Worm (Caenorhabditis elegans) whole organism, L4 larva: Measurements from ENCODE around the gene rme-6.
A peak's percentile ranks its signal among the peaks of the same experiment; 100 is the strongest.

ENCODE experiments used
- D1046.2 ChIP-seq: fragments of 200-800 bp; sonication (Bioruptor generic); IDR thresholded peaks from 2 replicates; pipeline ENCODE4 v1.3.6; 2022; ENCODE audit warnings: missing genetic modification characterization, missing compliant biosample characterization
- F44E2.7 ChIP-seq: fragments of 200-800 bp; sonication (Bioruptor generic); IDR thresholded peaks from 2 replicates; pipeline ENCODE4 v2.1.2; 2022; ENCODE audit warnings: missing genetic modification characterization, missing compliant biosample characterization
- F49E8.2 ChIP-seq: sonication (generic microtip); optimal IDR thresholded peaks from 2 replicates; lab custom pipeline; 2016; ENCODE audit warnings: missing compliant biosample characterization, mild to moderate bottlenecking, missing genetic modification characterization, borderline replicate concordance
- T20F7.1 ChIP-seq: fragments of 200-800 bp; sonication (Bioruptor generic); optimal IDR thresholded peaks from 2 replicates; lab custom pipeline; 2018; ENCODE audit warnings: mild to moderate bottlenecking, missing genetic modification characterization, missing compliant biosample characterization
- Y105C5A.15 ChIP-seq: fragments of 200-800 bp; sonication (Bioruptor generic); IDR thresholded peaks from 2 replicates; pipeline ENCODE4 v1.3.6; 2022; ENCODE audit warnings: missing genetic modification characterization, missing compliant biosample characterization
- Y48G9A.11 ChIP-seq: fragments of 200-800 bp; sonication (Bioruptor generic); IDR thresholded peaks from 2 replicates; pipeline ENCODE4 v1.3.6; 2022; ENCODE audit warnings: missing genetic modification reagents, missing genetic modification characterization, missing compliant biosample characterization
- ZK337.2 ChIP-seq: fragments of 200-800 bp; sonication (Bioruptor generic); IDR thresholded peaks from 2 replicates; pipeline ENCODE4 v1.3.6; 2022; ENCODE audit warnings: missing genetic modification reagents, missing genetic modification characterization, missing compliant biosample characterization
- aha-1 ChIP-seq: fragments of 150-350 bp; peaks from one replicate; lab custom pipeline; 2014; ENCODE audit warnings: missing biosample characterization, missing genetic modification characterization
- arid-1 ChIP-seq: fragments of 200-800 bp; sonication (Bioruptor generic); conservative IDR thresholded peaks from 2 replicates; pipeline ENCODE4 v1.3.6; 2022; ENCODE audit warnings: missing genetic modification reagents, missing genetic modification characterization, missing compliant biosample characterization
- ceh-28 ChIP-seq: fragments of 150-350 bp; optimal IDR thresholded peaks from 2 replicates; lab custom pipeline; 2014; ENCODE audit warnings: missing biosample characterization, missing genetic modification reagents, missing genetic modification characterization
- ceh-32 ChIP-seq: sonication (generic microtip); optimal IDR thresholded peaks from 2 replicates; lab custom pipeline; 2016; ENCODE audit warnings: mild to moderate bottlenecking, missing genetic modification characterization, missing compliant biosample characterization; ENCODE audit not compliant: poor library complexity
- ceh-44 ChIP-seq: fragments of 200-800 bp; sonication (Bioruptor generic); IDR thresholded peaks from 2 replicates; pipeline ENCODE4 v1.3.6; 2022; ENCODE audit warnings: missing genetic modification reagents, missing genetic modification characterization, missing compliant biosample characterization
- ceh-82 ChIP-seq: sonication (generic microtip); optimal IDR thresholded peaks from 2 replicates; lab custom pipeline; 2017; ENCODE audit warnings: missing biosample characterization, missing genetic modification characterization
- ces-1 ChIP-seq: fragments of 150-350 bp; sonication (generic microtip); optimal IDR thresholded peaks from 4 replicates; lab custom pipeline; 2014; ENCODE audit warnings: missing biosample characterization, missing genetic modification reagents, missing genetic modification characterization
- ctbp-1 ChIP-seq: fragments of 200-800 bp; sonication (Bioruptor generic); IDR thresholded peaks from 2 replicates; pipeline ENCODE4 v1.3.6; 2022; ENCODE audit warnings: missing genetic modification reagents, missing genetic modification characterization, missing compliant biosample characterization
- daf-12 ChIP-seq: fragments of 150-350 bp; optimal IDR thresholded peaks from 2 replicates; lab custom pipeline; 2014; ENCODE audit warnings: missing biosample characterization, missing genetic modification reagents, missing genetic modification characterization
- daf-16 ChIP-seq, 3 experiments: sonication (generic microtip); optimal IDR thresholded peaks; 2 replicates each; lab custom pipeline; 2016 to 2017; ENCODE audit warnings: missing genetic modification characterization in 3 of 3, missing genetic modification reagents in 3 of 3, mild to moderate bottlenecking in 2 of 3, missing compliant biosample characterization in 2 of 3, missing biosample characterization in 1 of 3, moderate library complexity in 1 of 3
- daf-19 ChIP-seq: fragments of 200-800 bp; sonication (Bioruptor generic); conservative IDR thresholded peaks from 2 replicates; pipeline ENCODE4 v1.3.6; 2022; ENCODE audit warnings: missing genetic modification characterization, missing compliant biosample characterization
- daf-8 ChIP-seq: fragments of 200-800 bp; sonication (Bioruptor generic); IDR thresholded peaks from 2 replicates; pipeline ENCODE4 v1.3.6; 2022; ENCODE audit warnings: missing genetic modification characterization, missing compliant biosample characterization
- dmd-9 ChIP-seq: fragments of 200-800 bp; sonication (Bioruptor generic); IDR thresholded peaks from 2 replicates; pipeline ENCODE4 v1.3.6; 2022; ENCODE audit warnings: missing genetic modification reagents, missing genetic modification characterization, missing compliant biosample characterization
- duxl-1 ChIP-seq: sonication (generic microtip); optimal IDR thresholded peaks from 2 replicates; lab custom pipeline; 2016; ENCODE audit warnings: mild to moderate bottlenecking, missing genetic modification characterization, moderate library complexity, missing compliant biosample characterization; ENCODE audit not compliant: poor library complexity
- egl-43 ChIP-seq: fragments of 200-800 bp; sonication (Bioruptor generic); IDR thresholded peaks from 2 replicates; pipeline ENCODE4 v1.3.6; 2022; ENCODE audit warnings: missing genetic modification reagents, missing genetic modification characterization, missing compliant biosample characterization
- hif-1 ChIP-seq, 2 experiments: sonication (generic microtip); optimal IDR thresholded peaks; 2 replicates each; lab custom pipeline; 2016 to 2017; ENCODE audit warnings: missing compliant biosample characterization in 2 of 2, missing genetic modification characterization in 2 of 2, missing genetic modification reagents in 2 of 2, missing genotype in 2 of 2, mild to moderate bottlenecking in 1 of 2
- hlh-30 ChIP-seq: sonication (generic microtip); optimal IDR thresholded peaks from 2 replicates; lab custom pipeline; 2017; ENCODE audit warnings: antibody characterized with exemption, mild to moderate bottlenecking, missing genetic modification characterization, missing compliant biosample characterization; ENCODE audit not compliant: insufficient read depth
- lim-7 ChIP-seq: fragments of 200-800 bp; sonication (Bioruptor generic); IDR thresholded peaks from 2 replicates; pipeline ENCODE4 v1.3.6; 2022; ENCODE audit warnings: missing genetic modification characterization, missing compliant biosample characterization
- lin-29 ChIP-seq: fragments of 200-800 bp; sonication (Bioruptor generic); IDR thresholded peaks from 2 replicates; pipeline ENCODE4 v1.3.6; 2022; ENCODE audit warnings: missing genetic modification reagents, missing genetic modification characterization, missing compliant biosample characterization
- lin-38 ChIP-seq: fragments of 200-800 bp; sonication (Bioruptor generic); IDR thresholded peaks from 2 replicates; pipeline ENCODE4 v1.3.6; 2022; ENCODE audit warnings: missing genetic modification reagents, missing genetic modification characterization, missing compliant biosample characterization
- lsy-2 ChIP-seq, 2 experiments: fragments of 150-350 bp in 1 of 2; sonication (generic microtip) in 1 of 2; optimal IDR thresholded peaks; 2 replicates each; lab custom pipeline; 2014 to 2017; ENCODE audit warnings: missing biosample characterization in 2 of 2, missing genetic modification characterization in 2 of 2
- madf-5 ChIP-seq, 2 experiments: fragments of 200-800 bp; sonication (Bioruptor generic); IDR thresholded peaks; 2 replicates each; pipeline ENCODE4 v1.3.6; 2022; ENCODE audit warnings: missing compliant biosample characterization in 2 of 2, missing genetic modification characterization in 2 of 2
- mdl-1 ChIP-seq, 2 experiments: fragments of 150-350 bp in 1 of 2; sonication (generic microtip) in 1 of 2; optimal IDR thresholded peaks; 2 replicates each; lab custom pipeline; 2014 to 2017; ENCODE audit warnings: missing biosample characterization in 2 of 2, missing genetic modification characterization in 2 of 2
- mep-1 ChIP-seq: fragments of 150-350 bp; sonication (generic microtip); optimal IDR thresholded peaks from 3 replicates; lab custom pipeline; 2014; ENCODE audit warnings: missing biosample characterization, missing genetic modification characterization
- mes-2 ChIP-seq: sonication (generic microtip); optimal IDR thresholded peaks from 2 replicates; lab custom pipeline; 2016; ENCODE audit warnings: missing genotype, mild to moderate bottlenecking, missing genetic modification characterization, missing compliant biosample characterization; ENCODE audit not compliant: poor library complexity, severe bottlenecking
- mxl-3 ChIP-seq: fragments of 200-800 bp; sonication (Bioruptor generic); optimal IDR thresholded peaks from 2 replicates; lab custom pipeline; 2018; ENCODE audit warnings: mild to moderate bottlenecking, missing genetic modification characterization, missing compliant biosample characterization
- nhr-10 ChIP-seq: fragments of 150-350 bp; optimal IDR thresholded peaks from 2 replicates; lab custom pipeline; 2014; ENCODE audit warnings: missing biosample characterization, missing genetic modification characterization
- nhr-41 ChIP-seq: fragments of 200-800 bp; sonication (Bioruptor generic); IDR thresholded peaks from 2 replicates; pipeline ENCODE4 v1.3.6; 2022; ENCODE audit warnings: missing genetic modification reagents, missing genetic modification characterization, missing compliant biosample characterization
- nhr-42 ChIP-seq: fragments of 200-800 bp; sonication (Bioruptor generic); IDR thresholded peaks from 2 replicates; pipeline ENCODE4 v1.3.6; 2022; ENCODE audit warnings: missing genetic modification characterization, missing compliant biosample characterization
- nhr-48 ChIP-seq: sonication (generic microtip); optimal IDR thresholded peaks from 2 replicates; lab custom pipeline; 2016; ENCODE audit warnings: mild to moderate bottlenecking, missing genetic modification characterization, missing compliant biosample characterization
- nhr-77 ChIP-seq: fragments of 150-350 bp; optimal IDR thresholded peaks from 2 replicates; lab custom pipeline; 2014; ENCODE audit warnings: missing biosample characterization, missing genetic modification characterization
- php-3 ChIP-seq: fragments of 200-800 bp; sonication (Bioruptor generic); IDR thresholded peaks from 2 replicates; pipeline ENCODE4 v1.3.6; 2022; ENCODE audit warnings: missing genetic modification reagents, missing genetic modification characterization, missing compliant biosample characterization
- sdz-12 ChIP-seq: fragments of 200-800 bp; sonication (Bioruptor generic); optimal IDR thresholded peaks from 2 replicates; lab custom pipeline; 2018; ENCODE audit warnings: mild to moderate bottlenecking, missing genetic modification characterization, missing compliant biosample characterization
- snpc-1.2 ChIP-seq: fragments of 200-800 bp; sonication (Bioruptor generic); IDR thresholded peaks from 2 replicates; pipeline ENCODE4 v1.3.6; 2022; ENCODE audit warnings: missing genetic modification reagents, missing genetic modification characterization, missing compliant biosample characterization
- tra-1 ChIP-seq: fragments of 200-800 bp; sonication (Bioruptor generic); IDR thresholded peaks from 2 replicates; pipeline ENCODE4 v1.3.6; 2022; ENCODE audit warnings: missing genetic modification reagents, missing genetic modification characterization, missing compliant biosample characterization
- unc-130 ChIP-seq: sonication (generic microtip); optimal IDR thresholded peaks from 2 replicates; lab custom pipeline; 2016; ENCODE audit warnings: missing genetic modification reagents, missing genetic modification characterization, missing compliant biosample characterization
- unc-39 ChIP-seq: sonication (generic microtip); optimal IDR thresholded peaks from 2 replicates; lab custom pipeline; 2017; ENCODE audit warnings: missing biosample characterization, missing genetic modification characterization
- unc-62 ChIP-seq, 3 experiments: fragments of 150-350 bp in 1 of 3; sonication (generic microtip); optimal IDR thresholded peaks in 2 of 3; peaks in 1 of 3; 1 replicate in 1 of 3; 2 replicates in 2 of 3; lab custom pipeline; 2014 to 2017; ENCODE audit warnings: missing biosample characterization in 3 of 3, missing genetic modification characterization in 3 of 3, missing genetic modification reagents in 3 of 3, missing genotype in 1 of 3
- vab-7 ChIP-seq: fragments of 200-800 bp; sonication (Bioruptor generic); IDR thresholded peaks from 2 replicates; pipeline ENCODE4 v1.3.6; 2022; ENCODE audit warnings: missing genetic modification reagents, missing genetic modification characterization, missing compliant biosample characterization
- ztf-11 ChIP-seq: fragments of 150-350 bp; optimal IDR thresholded peaks from 2 replicates; lab custom pipeline; 2014; ENCODE audit warnings: missing biosample characterization, missing genetic modification characterization
- ztf-7 ChIP-seq: fragments of 150-350 bp; optimal IDR thresholded peaks from 2 replicates; lab custom pipeline; 2014; ENCODE audit warnings: missing biosample characterization, missing genetic modification characterization

Gene rme-6

ce11 chrX:1080549-1080948 is 16.4 kb upstream of the rme-6 start, which contains the start of gene pfn-3:
pfn-3 (minus strand) TSS chrX:1080649.
- TF ChIP-seq unc-39 (tag; lab: Kevin White, UChicago): no peak
- no peak for TF ChIP-seq arid-1
- TF ChIP-seq duxl-1 (tag; lab: Kevin White, UChicago): no peak
- no peak for TF ChIP-seq unc-62 (GFP tag; optimal IDR thresholded peaks at IDR 0.05 in 1 of 2; lab: Kevin White, UChicago)
- no peak for TF ChIP-seq unc-62 (tag; optimal IDR thresholded peaks at IDR 0.05; lab: Kevin White, UChicago)
- no peak for TF ChIP-seq F49E8.2
- TF ChIP-seq, all 104 proteins: peak for 0

DNA sequence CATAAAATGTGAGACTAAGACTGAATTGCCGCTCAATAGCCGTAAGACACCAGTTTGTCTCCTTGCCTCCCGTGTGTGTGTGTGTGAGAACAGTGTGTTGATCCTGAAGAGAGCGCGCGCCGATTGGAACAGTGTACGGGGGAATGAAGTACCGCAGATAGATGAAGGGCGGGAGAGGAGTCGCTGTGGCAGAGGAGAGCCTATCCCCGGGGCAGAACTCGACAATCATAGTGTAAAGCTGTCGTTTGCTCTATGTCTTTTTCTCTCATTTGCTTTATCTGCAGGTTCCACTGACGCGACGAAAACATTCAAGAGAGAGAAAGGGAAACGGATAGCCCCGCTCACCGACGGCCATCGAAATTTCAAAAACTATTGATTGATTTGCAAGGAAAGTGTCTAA is 15.0 kb upstream of the rme-6 start:
- TF ChIP-seq Y48G9A.11 (GFP tag; lab: Robert Waterston, UW): no peak
- TF ChIP-seq lin-29: no peak
- peak; percentile 19 for TF ChIP-seq mxl-3 (GFP tag; lab: Kevin White, UChicago)
- no peak for TF ChIP-seq snpc-1.2 (GFP tag; lab: Robert Waterston, UW)
- no peak for TF ChIP-seq ztf-11 (tag; lab: Kevin White, UChicago)
- TF ChIP-seq ctbp-1 (GFP tag; lab: Robert Waterston, UW): no peak
- TF ChIP-seq unc-62 (GFP tag; optimal IDR thresholded peaks at IDR 0.05 in 1 of 2; lab: Kevin White, UChicago): no peak
- no peak for TF ChIP-seq unc-62 (tag; optimal IDR thresholded peaks at IDR 0.05; lab: Kevin White, UChicago)
- TF ChIP-seq ztf-7 (tag; lab: Kevin White, UChicago): no peak
- TF ChIP-seq daf-12 (tag; lab: Kevin White, UChicago): no peak
- no peak for TF ChIP-seq daf-19
- TF ChIP-seq ces-1 (GFP tag; lab: Kevin White, UChicago): no peak
- TF ChIP-seq dmd-9 (GFP tag; lab: Robert Waterston, UW): no peak
- TF ChIP-seq F44E2.7 (GFP tag; lab: Robert Waterston, UW): 0 out of 2 replicates have a peak, but pooled peaks have one; percentile 34
- TF ChIP-seq nhr-48 (tag; lab: Kevin White, UChicago): no peak
- no peak for TF ChIP-seq mdl-1 (tag; optimal IDR thresholded peaks at IDR 0.05; lab: Kevin White, UChicago)
- TF ChIP-seq daf-8 (GFP tag; lab: Robert Waterston, UW): no peak
- no peak for TF ChIP-seq vab-7 (GFP tag; lab: Robert Waterston, UW)
- TF ChIP-seq tra-1 (GFP tag; lab: Robert Waterston, UW): no peak
- no peak for TF ChIP-seq T20F7.1 (GFP tag; lab: Kevin White, UChicago)
- no peak for TF ChIP-seq nhr-10
- no peak for TF ChIP-seq hlh-30
- TF ChIP-seq Y105C5A.15: no peak
- no peak for TF ChIP-seq lsy-2 (tag; optimal IDR thresholded peaks at IDR 0.05; lab: Kevin White, UChicago)
- no peak for TF ChIP-seq hif-1 (tag; optimal IDR thresholded peaks at IDR 0.05; lab: Kevin White, UChicago)
- TF ChIP-seq nhr-41: no peak
- TF ChIP-seq nhr-77 (tag; lab: Kevin White, UChicago): no peak
- TF ChIP-seq lin-38 (GFP tag; lab: Robert Waterston, UW): no peak
- TF ChIP-seq madf-5 (GFP tag; IDR thresholded peaks at IDR 0.05; lab: Robert Waterston, UW): no peak
- no peak for TF ChIP-seq D1046.2 (GFP tag; lab: Robert Waterston, UW)
- no peak for TF ChIP-seq ceh-28 (tag; lab: Kevin White, UChicago)
- no peak for TF ChIP-seq ZK337.2 (GFP tag; lab: Robert Waterston, UW)
- TF ChIP-seq ceh-82 (tag; lab: Kevin White, UChicago): no peak
- no peak for TF ChIP-seq ceh-44 (GFP tag; lab: Robert Waterston, UW)
- no peak for TF ChIP-seq aha-1 (tag; lab: Kevin White, UChicago)
- no peak for TF ChIP-seq sdz-12
- TF ChIP-seq mep-1 (tag; lab: Kevin White, UChicago): no peak
- TF ChIP-seq ceh-32: no peak
- no peak for TF ChIP-seq egl-43 (GFP tag; lab: Robert Waterston, UW)
- no peak for TF ChIP-seq lim-7 (GFP tag; lab: Robert Waterston, UW)
- TF ChIP-seq daf-16 (GFP tag; optimal IDR thresholded peaks at IDR 0.05; lab: Kevin White, UChicago): peak in 1 of 2 experiments; percentile 23
- TF ChIP-seq daf-16 (tag; optimal IDR thresholded peaks at IDR 0.05; lab: Kevin White, UChicago): no peak
- TF ChIP-seq unc-130 (GFP tag; lab: Kevin White, UChicago): no peak
- peak; percentile 8 for TF ChIP-seq mes-2 (tag; lab: Kevin White, UChicago)
- TF ChIP-seq nhr-42 (GFP tag; lab: Robert Waterston, UW): no peak
- no peak for TF ChIP-seq php-3 (GFP tag; lab: Robert Waterston, UW)
